Worm (Caenorhabditis elegans): Measurements from ENCODE around the gene des-2.
"Not testable (repeated sequence)": the region's sequence is repeated elsewhere in the genome, so short reads cannot be mapped to it uniquely, and the experiment has no call there.

des-2 gene

DNA sequence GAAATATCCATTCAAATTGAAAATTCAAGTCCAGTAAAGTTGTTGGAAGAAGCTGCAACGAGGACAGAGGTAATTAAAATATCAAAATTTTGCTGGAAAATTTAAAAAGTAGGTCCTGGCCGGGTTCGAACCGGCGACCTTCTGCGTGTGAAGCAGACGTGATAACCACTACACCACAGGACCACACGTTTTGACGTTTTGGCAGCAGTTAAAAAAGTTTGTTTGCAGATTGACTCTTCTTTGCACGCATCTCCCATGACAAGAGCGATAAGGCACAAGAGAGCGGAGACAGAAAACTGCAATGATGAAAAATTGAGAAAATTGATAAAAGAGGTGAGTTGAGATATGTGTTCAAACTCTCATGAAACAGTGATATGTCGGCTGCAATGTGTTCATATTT, 9.4 kb downstream of the des-2 start:
- TF ChIP-seq unc-62 (GFP tag; optimal IDR thresholded peaks at IDR 0.05), result no peak

- no peak for TF ChIP-seq unc-62 (GFP tag; optimal IDR thresholded peaks at IDR 0.05)
Measured at ce11 chrV:11410902-11411561, 10.5 kb downstream of the des-2 start, which contains the start of the genes K03B8.8 and grl-3. Gene K03B8.8, minus strand, starts transcription at chrV:11411002. Gene grl-3, plus strand, starts transcription at chrV:11411511.

ce11 chrV:11407251-11407650, 14.3 kb downstream of the des-2 start, which contains the start of gene K03B8.6:
Gene K03B8.6, plus strand, starts transcription at chrV:11407584.
- TF ChIP-seq unc-62 (GFP tag; optimal IDR thresholded peaks at IDR 0.05), result no peak

- no peak for TF ChIP-seq unc-62 (GFP tag; optimal IDR thresholded peaks at IDR 0.05)
Measured at ce11 chrV:11403702-11404101, 17.8 kb downstream of the des-2 start.

- TF ChIP-seq unc-62 (GFP tag; optimal IDR thresholded peaks at IDR 0.05), result no peak
Measured at ce11 chrV:11403059-11403458, 18.4 kb downstream of the des-2 start.

- no peak for TF ChIP-seq unc-62 (GFP tag; optimal IDR thresholded peaks at IDR 0.05)
Measured at ce11 chrV:11402610-11403009, 18.9 kb downstream of the des-2 start, which contains the start of gene nas-19. Gene nas-19, minus strand, starts transcription at chrV:11402710.

- no peak for TF ChIP-seq unc-62 (GFP tag; optimal IDR thresholded peaks at IDR 0.05)
Measured at ce11 chrV:11398616-11399015, 22.9 kb downstream of the des-2 start, which contains the start of gene nas-17. Gene nas-17, plus strand, starts transcription at chrV:11398916.

DNA sequence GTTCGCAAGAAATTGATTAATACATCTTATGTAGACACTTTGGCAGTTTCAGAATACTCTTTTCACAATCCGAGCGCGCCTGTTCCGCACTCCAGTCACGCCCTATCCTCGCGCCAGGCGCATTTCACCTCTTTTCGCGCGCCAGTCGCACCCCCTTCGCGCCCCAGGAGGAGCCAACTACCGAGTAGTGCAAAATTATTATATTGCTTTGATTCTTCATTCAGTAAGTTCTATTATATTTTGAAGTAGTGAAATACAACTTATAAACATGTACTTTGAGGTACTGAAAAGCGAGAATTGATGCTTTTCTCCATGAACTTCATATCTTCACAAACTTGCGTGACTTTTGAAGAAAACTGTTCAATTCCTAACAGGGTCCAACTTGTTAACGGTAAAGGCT, 25.4 kb downstream of the des-2 start, which contains the start of gene nas-18:
Gene nas-18, plus strand, starts transcription at position 301 of the 400 bp plus-strand sequence.
- not testable (repeated sequence) for TF ChIP-seq unc-62 (GFP tag; optimal IDR thresholded peaks at IDR 0.05)

DNA sequence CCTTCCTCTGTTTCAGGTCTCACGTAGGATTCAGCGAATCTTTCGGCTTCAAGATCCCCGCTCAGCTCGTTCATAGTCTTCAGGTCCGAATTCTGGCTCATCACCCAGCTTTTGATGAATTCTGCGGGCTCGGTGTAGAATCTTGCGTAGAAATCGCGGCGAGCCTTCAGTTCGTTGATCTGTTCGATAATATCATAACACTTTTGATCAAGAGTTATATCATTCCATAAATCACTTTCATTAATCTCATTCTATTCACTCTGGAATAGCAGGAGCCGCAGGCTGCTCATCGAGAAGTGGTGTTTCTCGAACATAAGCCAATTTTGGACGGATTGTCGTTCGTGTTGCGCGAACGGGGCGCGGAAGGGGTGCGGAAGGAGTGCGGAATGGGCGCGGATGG, 26.5 kb downstream of the des-2 start, which contains the start of gene K03B8.4:
Gene K03B8.4, minus strand, starts transcription at position 101 of the 400 bp plus-strand sequence.
- not testable (repeated sequence) for TF ChIP-seq unc-62 (GFP tag; optimal IDR thresholded peaks at IDR 0.05)

ce11 chrV:11392020-11392419, 29.5 kb downstream of the des-2 start, which contains the start of gene nas-16:
Gene nas-16, plus strand, starts transcription at chrV:11392320.
- no peak for TF ChIP-seq unc-62 (GFP tag; optimal IDR thresholded peaks at IDR 0.05)

DNA sequence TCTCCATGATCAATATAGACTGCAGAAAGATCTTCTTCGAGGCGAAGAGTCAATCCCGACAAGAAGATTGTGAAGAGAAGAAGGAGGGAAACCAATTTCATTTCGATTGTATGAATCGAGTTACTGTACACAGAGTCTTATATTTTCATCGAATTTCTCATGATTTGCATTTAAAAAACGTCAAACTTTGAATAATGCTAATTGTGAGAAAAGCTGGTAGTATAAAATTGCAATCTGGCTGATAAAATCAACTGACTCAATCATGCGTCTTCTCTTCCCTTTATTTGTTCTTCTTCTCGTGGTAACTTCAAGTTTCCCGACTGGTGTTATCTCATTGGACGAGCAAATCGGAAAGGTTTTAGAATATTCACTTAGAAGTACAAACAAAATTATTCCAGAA, 31.1 kb downstream of the des-2 start, which contains the start of the genes K03B8.11 and K03B8.14:
Gene K03B8.11, minus strand, starts transcription at position 101 of the 400 bp plus-strand sequence.
Gene K03B8.14, plus strand, starts transcription at position 110 of the 400 bp plus-strand sequence.
- no peak for TF ChIP-seq unc-62 (GFP tag; optimal IDR thresholded peaks at IDR 0.05)

- TF ChIP-seq unc-62 (GFP tag; optimal IDR thresholded peaks at IDR 0.05), result no peak
Measured at ce11 chrV:11389776-11390175, 31.7 kb downstream of the des-2 start, which contains the start of gene col-155. Gene col-155, minus strand, starts transcription at chrV:11389876.

DNA sequence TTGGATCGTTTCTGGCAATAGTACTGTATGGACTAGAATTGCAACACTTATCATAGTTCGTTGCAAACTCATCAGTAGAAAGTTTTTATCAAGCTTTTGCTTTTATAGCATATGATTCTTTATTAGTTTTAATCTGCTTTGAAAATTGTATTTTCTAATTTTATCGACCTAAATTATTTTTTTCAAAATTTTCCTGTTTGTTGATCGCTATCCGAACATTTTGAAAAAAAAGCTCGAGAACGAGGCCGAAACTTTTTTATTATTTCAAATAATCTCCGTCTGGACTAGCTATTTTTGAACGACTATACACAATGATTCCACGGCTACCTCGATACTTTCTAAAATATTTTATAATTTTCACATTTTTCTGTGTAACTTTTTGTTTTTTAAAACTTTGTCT, 35.1 kb downstream of the des-2 start, which contains the start of gene F55C10.4:
Gene F55C10.4, plus strand, starts transcription at position 301 of the 400 bp plus-strand sequence.
- no peak for TF ChIP-seq unc-62 (GFP tag; optimal IDR thresholded peaks at IDR 0.05)

DNA sequence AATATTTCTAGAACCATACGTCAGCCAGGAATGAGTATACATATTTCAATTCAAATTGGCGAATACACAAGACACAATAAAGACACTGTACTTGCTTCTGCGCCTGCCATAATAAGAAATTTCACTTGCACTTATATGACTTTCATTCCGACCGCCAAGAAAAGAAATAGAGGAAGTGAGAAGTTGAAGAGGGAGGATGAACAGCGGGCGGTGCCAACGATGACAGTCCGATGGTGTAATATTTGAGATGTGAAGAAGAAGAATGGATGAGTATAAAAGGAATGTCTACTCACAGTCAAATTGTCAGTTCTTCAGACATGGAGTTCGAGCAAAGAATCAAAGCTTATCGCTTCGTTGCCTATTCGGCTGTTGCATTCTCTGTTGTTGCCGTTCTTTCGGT, 36.4 kb downstream of the des-2 start, which contains the start of gene col-154:
Gene col-154, plus strand, starts transcription at position 301 of the 400 bp plus-strand sequence.
- no peak for TF ChIP-seq unc-62 (GFP tag; optimal IDR thresholded peaks at IDR 0.05)

DNA sequence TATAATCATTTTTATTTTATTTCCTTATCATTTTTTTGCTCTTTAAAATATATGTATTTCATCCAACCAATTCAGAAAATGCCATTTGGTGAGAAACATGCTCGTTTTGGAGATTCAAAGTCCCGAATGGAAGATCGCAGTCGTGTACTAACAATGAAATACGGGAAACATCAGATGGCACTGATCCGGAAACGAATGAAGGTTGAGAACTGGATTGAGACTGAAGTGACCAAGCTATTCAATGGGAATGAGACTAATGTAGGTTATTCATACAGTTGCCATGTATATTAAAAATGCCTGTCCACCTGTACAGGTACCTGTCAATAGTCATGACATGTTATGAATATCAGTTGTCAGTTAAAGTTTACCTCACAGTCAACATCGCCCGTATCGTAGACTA, 38.5 kb downstream of the des-2 start, which contains the start of gene F55C10.5:
Gene F55C10.5, plus strand, starts transcription at position 74 of the 400 bp plus-strand sequence.
- no peak for TF ChIP-seq unc-62 (GFP tag; optimal IDR thresholded peaks at IDR 0.05)

ce11 chrV:11380571-11380970, 40.9 kb downstream of the des-2 start:
- no peak for TF ChIP-seq unc-62 (GFP tag; optimal IDR thresholded peaks at IDR 0.05)

ce11 chrV:11379341-11379740, 42.2 kb downstream of the des-2 start:
- TF ChIP-seq unc-62 (GFP tag; optimal IDR thresholded peaks at IDR 0.05), result no peak
